Worm (Caenorhabditis elegans) whole organism, mixed stage, embryonic: ENCODE results near the gene pek-1.

Experiments used
- blmp-1 ChIP-seq: fragments of 150-350 bp; optimal IDR thresholded peaks from 2 replicates; lab custom pipeline; 2014; ENCODE audit warnings: missing biosample characterization, missing genetic modification characterization
- drap-1 ChIP-seq: fragments of 200-800 bp; sonication (Bioruptor generic); optimal IDR thresholded peaks from 3 replicates; lab custom pipeline; 2018; ENCODE audit warnings: mild to moderate bottlenecking, missing genetic modification characterization, missing compliant biosample characterization
- ham-2 ChIP-seq: fragments of 200-800 bp; sonication (Bioruptor generic); optimal IDR thresholded peaks from 2 replicates; lab custom pipeline; 2018; ENCODE audit warnings: mild to moderate bottlenecking, missing genetic modification characterization, missing compliant biosample characterization
- nhr-12 ChIP-seq: fragments of 150-350 bp; optimal IDR thresholded peaks from 2 replicates; lab custom pipeline; 2014; ENCODE audit warnings: missing biosample characterization, missing genetic modification characterization
- nhr-28 ChIP-seq: fragments of 150-350 bp; optimal IDR thresholded peaks from 2 replicates; lab custom pipeline; 2014; ENCODE audit warnings: missing biosample characterization, missing genetic modification characterization
- pha-4 ChIP-seq: fragments of 150-350 bp; optimal IDR thresholded peaks from 2 replicates; lab custom pipeline; 2018; ENCODE audit warnings: missing biosample characterization, missing genetic modification reagents, missing genetic modification characterization
- unc-62 ChIP-seq: fragments of 150-350 bp; optimal IDR thresholded peaks from 2 replicates; lab custom pipeline; 2014; ENCODE audit warnings: missing biosample characterization, missing genetic modification reagents, missing genetic modification characterization

DNA sequence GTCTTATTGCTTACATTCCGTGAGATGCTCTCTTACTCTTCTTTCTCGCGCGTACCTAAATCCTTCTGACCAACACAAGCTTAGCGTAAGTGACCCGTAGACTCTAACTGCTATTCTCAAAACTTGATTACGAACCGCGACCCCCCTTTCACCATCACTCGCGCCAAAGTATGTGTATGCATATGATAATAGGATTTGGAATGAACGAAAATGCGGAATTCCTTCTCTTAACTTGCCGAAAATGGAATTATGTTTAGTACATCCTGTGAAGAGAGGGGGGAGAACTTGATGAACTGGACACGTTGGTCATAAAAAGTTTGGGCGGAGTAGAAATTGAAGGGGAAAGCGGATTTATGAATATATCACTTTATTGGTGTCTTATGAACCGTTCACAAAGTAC is 27.8 kb downstream of the pek-1 start:
- TF ChIP-seq blmp-1 (no peak), pha-4 (no peak), nhr-28 (no peak), drap-1 (no peak), ham-2 (GFP tag; lab: Kevin White, UChicago) (no peak), nhr-12 (tag; lab: Kevin White, UChicago) (no peak), unc-62 (no peak)
